Worm (Caenorhabditis elegans): ENCODE results near the gene gex-3.

DNA sequence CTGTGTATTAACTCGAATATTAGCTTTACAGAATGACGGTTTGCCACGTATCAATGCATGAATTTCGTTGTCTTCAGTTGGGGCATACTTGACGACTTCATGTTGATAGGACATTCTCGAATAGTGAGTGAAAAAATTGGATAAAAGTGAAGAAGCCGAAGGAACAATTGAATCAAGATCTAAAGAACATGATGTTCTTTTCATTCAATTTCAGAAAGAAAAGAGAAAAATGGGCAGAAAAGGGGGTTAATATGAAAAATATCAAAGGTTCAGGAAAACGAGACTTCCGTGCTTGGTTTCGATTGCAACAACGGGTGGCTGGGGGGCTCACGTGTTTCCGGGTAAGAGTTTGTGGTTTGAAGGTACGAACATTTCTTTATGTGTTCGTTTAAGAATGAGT, 10.4 kb downstream of the gex-3 start:
- TF ChIP-seq snpc-4 (tag; optimal IDR thresholded peaks at IDR 0.05) = no peak
- TF ChIP-seq duxl-1 (tag; optimal IDR thresholded peaks at IDR 0.05; ENCODE audit: poor library complexity) = no peak
- no peak for TF ChIP-seq dmd-9 (GFP tag; IDR thresholded peaks at IDR 0.05)
- TF ChIP-seq nhr-237 (tag; optimal IDR thresholded peaks at IDR 0.05) = no peak
